Worm (Caenorhabditis elegans) whole organism, L4/young adult: Measurements from ENCODE around the gene tag-120.

Experiments used
- W03F9.2 ChIP-seq: fragments of 150-350 bp; optimal IDR thresholded peaks from 2 replicates; lab custom pipeline; 2014; ENCODE audit warnings: missing biosample characterization, missing genetic modification characterization
- him-1 ChIP-seq: sonication (generic microtip); optimal IDR thresholded peaks from 2 replicates; lab custom pipeline; 2016; ENCODE audit warnings: missing genotype, missing genetic modification reagents, missing genetic modification characterization, missing compliant biosample characterization

DNA sequence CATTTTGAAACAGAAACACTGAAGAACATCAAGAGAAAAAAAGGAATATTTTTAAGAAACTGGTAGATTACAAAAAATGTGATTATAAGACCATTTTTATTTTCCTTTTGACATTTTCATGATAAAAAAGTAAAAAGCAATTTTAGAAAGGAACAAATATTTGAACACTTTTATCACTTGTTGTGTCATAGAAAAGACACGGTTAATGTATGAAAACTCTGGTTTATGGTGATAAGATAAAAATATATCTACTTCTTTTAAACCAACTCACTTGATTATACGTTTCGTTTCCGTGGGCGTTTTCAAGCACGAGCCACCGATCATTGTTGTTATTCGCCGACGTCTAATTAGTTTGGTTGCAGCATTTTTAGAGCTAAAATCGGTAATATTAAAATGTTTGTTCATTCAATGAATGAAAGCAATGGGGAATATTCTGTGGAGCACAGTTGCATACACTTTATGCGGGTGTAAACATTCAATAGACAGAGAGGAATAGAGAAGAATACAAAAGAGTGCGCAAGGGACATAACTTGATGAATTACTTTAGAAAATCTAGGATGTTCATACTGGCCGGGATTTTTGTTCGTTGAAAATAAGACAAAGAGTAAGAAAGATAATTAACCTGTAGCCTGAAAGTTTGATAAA, 36.3 kb downstream of the tag-120 start, which contains the start of gene sulp-8:
- TF ChIP-seq him-1 (tag; lab: Kevin White, UChicago), result no peak
- TF ChIP-seq W03F9.2 (tag; lab: Kevin White, UChicago), result no peak
